Worm (Caenorhabditis elegans) whole organism, L4 larva: ENCODE data around the gene C10A4.3.
"Not testable (repeated sequence)": the region's sequence is repeated elsewhere in the genome, so short reads cannot be mapped to it uniquely, and the experiment has no call there.

ENCODE experiments used
- F10B5.3 ChIP-seq: sonication (generic microtip); optimal IDR thresholded peaks from 2 replicates; lab custom pipeline; 2016; ENCODE audit warnings: mild to moderate bottlenecking, missing genetic modification characterization, missing compliant biosample characterization
- F26F4.8 ChIP-seq: fragments of 200-800 bp; sonication (Bioruptor generic); conservative IDR thresholded peaks from 2 replicates; pipeline ENCODE4 v1.3.6; 2022; ENCODE audit warnings: missing genetic modification characterization, missing compliant biosample characterization
- F44E2.7 ChIP-seq: fragments of 200-800 bp; sonication (Bioruptor generic); IDR thresholded peaks from 2 replicates; pipeline ENCODE4 v2.1.2; 2022; ENCODE audit warnings: missing genetic modification characterization, missing compliant biosample characterization
- F49E8.2 ChIP-seq: sonication (generic microtip); optimal IDR thresholded peaks from 2 replicates; lab custom pipeline; 2016; ENCODE audit warnings: missing compliant biosample characterization, mild to moderate bottlenecking, missing genetic modification characterization, borderline replicate concordance
- R02D3.7 ChIP-seq: fragments of 150-350 bp; sonication (generic microtip); optimal IDR thresholded peaks from 3 replicates; lab custom pipeline; 2014; ENCODE audit warnings: missing biosample characterization, missing genetic modification characterization
- T26A8.4 ChIP-seq: fragments of 200-800 bp; sonication (Bioruptor generic); IDR thresholded peaks from 2 replicates; pipeline ENCODE4 v1.3.6; 2022; ENCODE audit warnings: missing genetic modification characterization, missing compliant biosample characterization
- Y48G9A.11 ChIP-seq: fragments of 200-800 bp; sonication (Bioruptor generic); IDR thresholded peaks from 2 replicates; pipeline ENCODE4 v1.3.6; 2022; ENCODE audit warnings: missing genetic modification reagents, missing genetic modification characterization, missing compliant biosample characterization
- ZK337.2 ChIP-seq: fragments of 200-800 bp; sonication (Bioruptor generic); IDR thresholded peaks from 2 replicates; pipeline ENCODE4 v1.3.6; 2022; ENCODE audit warnings: missing genetic modification reagents, missing genetic modification characterization, missing compliant biosample characterization
- ZK546.5 ChIP-seq, 2 experiments: sonication (generic microtip); optimal IDR thresholded peaks; 2 replicates each; lab custom pipeline; 2017; ENCODE audit warnings: missing biosample characterization in 2 of 2, missing genetic modification characterization in 2 of 2
- aha-1 ChIP-seq: fragments of 150-350 bp; peaks from one replicate; lab custom pipeline; 2014; ENCODE audit warnings: missing biosample characterization, missing genetic modification characterization
- arid-1 ChIP-seq: fragments of 200-800 bp; sonication (Bioruptor generic); conservative IDR thresholded peaks from 2 replicates; pipeline ENCODE4 v1.3.6; 2022; ENCODE audit warnings: missing genetic modification reagents, missing genetic modification characterization, missing compliant biosample characterization
- ceh-20 ChIP-seq: fragments of 200-800 bp; sonication (Bioruptor generic); IDR thresholded peaks from 2 replicates; pipeline ENCODE4 v1.3.6; 2022; ENCODE audit warnings: missing genetic modification reagents, missing genetic modification characterization, missing compliant biosample characterization
- ceh-28 ChIP-seq: fragments of 150-350 bp; optimal IDR thresholded peaks from 2 replicates; lab custom pipeline; 2014; ENCODE audit warnings: missing biosample characterization, missing genetic modification reagents, missing genetic modification characterization
- ceh-32 ChIP-seq: sonication (generic microtip); optimal IDR thresholded peaks from 2 replicates; lab custom pipeline; 2016; ENCODE audit warnings: mild to moderate bottlenecking, missing genetic modification characterization, missing compliant biosample characterization; ENCODE audit not compliant: poor library complexity
- cey-2 ChIP-seq: sonication (generic microtip); optimal IDR thresholded peaks from 3 replicates; lab custom pipeline; 2017; ENCODE audit warnings: missing genetic modification characterization, mild to moderate bottlenecking, missing compliant biosample characterization, antibody characterized with exemption, borderline replicate concordance; ENCODE audit not compliant: insufficient read depth
- ctbp-1 ChIP-seq: fragments of 200-800 bp; sonication (Bioruptor generic); IDR thresholded peaks from 2 replicates; pipeline ENCODE4 v1.3.6; 2022; ENCODE audit warnings: missing genetic modification reagents, missing genetic modification characterization, missing compliant biosample characterization
- daf-8 ChIP-seq: fragments of 200-800 bp; sonication (Bioruptor generic); IDR thresholded peaks from 2 replicates; pipeline ENCODE4 v1.3.6; 2022; ENCODE audit warnings: missing genetic modification characterization, missing compliant biosample characterization
- duxl-1 ChIP-seq: sonication (generic microtip); optimal IDR thresholded peaks from 2 replicates; lab custom pipeline; 2016; ENCODE audit warnings: mild to moderate bottlenecking, missing genetic modification characterization, moderate library complexity, missing compliant biosample characterization; ENCODE audit not compliant: poor library complexity
- dve-1 ChIP-seq: sonication (generic microtip); optimal IDR thresholded peaks from 2 replicates; lab custom pipeline; 2017; ENCODE audit warnings: antibody characterized with exemption, mild to moderate bottlenecking, missing genetic modification characterization, missing compliant biosample characterization; ENCODE audit not compliant: insufficient read depth
- hmg-1.1 ChIP-seq: fragments of 200-800 bp; sonication (Bioruptor generic); IDR thresholded peaks from 2 replicates; pipeline ENCODE4 v1.3.6; 2022; ENCODE audit warnings: missing genetic modification reagents, missing genetic modification characterization, missing compliant biosample characterization
- madf-5 ChIP-seq, 2 experiments: fragments of 200-800 bp; sonication (Bioruptor generic); IDR thresholded peaks; 2 replicates each; pipeline ENCODE4 v1.3.6; 2022; ENCODE audit warnings: missing compliant biosample characterization in 2 of 2, missing genetic modification characterization in 2 of 2
- mdt-29 ChIP-seq: fragments of 200-800 bp; sonication (Bioruptor generic); IDR thresholded peaks from 2 replicates; pipeline ENCODE4 v1.3.6; 2022; ENCODE audit warnings: missing genetic modification reagents, missing genetic modification characterization, missing compliant biosample characterization
- mep-1 ChIP-seq: fragments of 150-350 bp; sonication (generic microtip); optimal IDR thresholded peaks from 3 replicates; lab custom pipeline; 2014; ENCODE audit warnings: missing biosample characterization, missing genetic modification characterization
- nhr-10 ChIP-seq: fragments of 150-350 bp; optimal IDR thresholded peaks from 2 replicates; lab custom pipeline; 2014; ENCODE audit warnings: missing biosample characterization, missing genetic modification characterization
- nhr-11 ChIP-seq: fragments of 150-350 bp; optimal IDR thresholded peaks from 2 replicates; lab custom pipeline; 2014; ENCODE audit warnings: missing biosample characterization, missing genetic modification characterization
- nhr-111 ChIP-seq: fragments of 200-800 bp; sonication (Bioruptor generic); optimal IDR thresholded peaks from 2 replicates; lab custom pipeline; 2018; ENCODE audit warnings: mild to moderate bottlenecking, missing genetic modification characterization, missing compliant biosample characterization
- nhr-237 ChIP-seq: sonication (generic microtip); optimal IDR thresholded peaks from 2 replicates; lab custom pipeline; 2017; ENCODE audit warnings: missing biosample characterization, missing genetic modification characterization
- nhr-41 ChIP-seq: fragments of 200-800 bp; sonication (Bioruptor generic); IDR thresholded peaks from 2 replicates; pipeline ENCODE4 v1.3.6; 2022; ENCODE audit warnings: missing genetic modification reagents, missing genetic modification characterization, missing compliant biosample characterization
- php-3 ChIP-seq: fragments of 200-800 bp; sonication (Bioruptor generic); IDR thresholded peaks from 2 replicates; pipeline ENCODE4 v1.3.6; 2022; ENCODE audit warnings: missing genetic modification reagents, missing genetic modification characterization, missing compliant biosample characterization
- pqm-1 ChIP-seq: sonication (generic microtip); optimal IDR thresholded peaks from 2 replicates; lab custom pipeline; 2017; ENCODE audit warnings: missing biosample characterization, missing genetic modification characterization
- saeg-2 ChIP-seq: fragments of 200-800 bp; sonication (Bioruptor generic); IDR thresholded peaks from 2 replicates; pipeline ENCODE4 v1.3.6; 2022; ENCODE audit warnings: missing genetic modification reagents, missing genetic modification characterization, missing compliant biosample characterization
- sdz-12 ChIP-seq: fragments of 200-800 bp; sonication (Bioruptor generic); optimal IDR thresholded peaks from 2 replicates; lab custom pipeline; 2018; ENCODE audit warnings: mild to moderate bottlenecking, missing genetic modification characterization, missing compliant biosample characterization
- snpc-1.2 ChIP-seq: fragments of 200-800 bp; sonication (Bioruptor generic); IDR thresholded peaks from 2 replicates; pipeline ENCODE4 v1.3.6; 2022; ENCODE audit warnings: missing genetic modification reagents, missing genetic modification characterization, missing compliant biosample characterization
- tag-97 ChIP-seq: fragments of 200-800 bp; sonication (Bioruptor generic); IDR thresholded peaks from 2 replicates; pipeline ENCODE4 v1.3.6; 2022; ENCODE audit warnings: missing genetic modification characterization, missing compliant biosample characterization
- unc-130 ChIP-seq: sonication (generic microtip); optimal IDR thresholded peaks from 2 replicates; lab custom pipeline; 2016; ENCODE audit warnings: missing genetic modification reagents, missing genetic modification characterization, missing compliant biosample characterization
- zfp-2 ChIP-seq: sonication (generic microtip); optimal IDR thresholded peaks from 2 replicates; lab custom pipeline; 2016; ENCODE audit warnings: mild to moderate bottlenecking, missing genetic modification characterization, missing compliant biosample characterization

C10A4.3 gene

DNA sequence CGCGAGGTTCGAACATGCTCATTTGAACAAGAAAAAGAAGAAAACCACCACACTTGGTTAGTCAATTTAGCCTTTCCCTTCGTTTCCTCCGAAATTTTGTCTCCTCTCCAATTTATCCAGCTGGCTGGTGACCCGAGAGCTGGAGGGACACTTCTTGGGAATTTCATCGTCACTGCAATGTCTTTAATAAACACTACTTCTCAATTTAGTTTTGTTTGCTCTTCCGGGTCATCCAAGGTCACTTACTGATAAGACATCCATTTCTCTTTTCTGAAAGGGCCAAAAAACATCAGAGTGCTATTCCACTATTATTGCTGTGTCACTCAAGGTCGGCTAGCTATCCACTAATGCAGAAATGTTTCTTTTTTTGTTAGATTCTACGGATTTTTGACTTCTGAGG is at the start of gene C10A4.3:
TSS of gene C10A4.3 (plus strand) at position 301 of the 400 bp plus-strand sequence.
- no peak for TF ChIP-seq ZK337.2 (GFP tag; lab: Robert Waterston, UW)
- no peak for TF ChIP-seq php-3 (GFP tag; lab: Robert Waterston, UW)
- TF ChIP-seq nhr-41 (GFP tag; lab: Robert Waterston, UW): no peak
- no peak for TF ChIP-seq R02D3.7 (tag; lab: Kevin White, UChicago)
- no peak for TF ChIP-seq F49E8.2 (tag; lab: Kevin White, UChicago)
- TF ChIP-seq duxl-1 (tag; lab: Kevin White, UChicago): no peak
- TF ChIP-seq nhr-237 (tag; lab: Kevin White, UChicago): no peak
- TF ChIP-seq cey-2 (tag; lab: Kevin White, UChicago): no peak
- TF ChIP-seq T26A8.4 (GFP tag; lab: Robert Waterston, UW): no peak
- no peak for TF ChIP-seq madf-5 (GFP tag; IDR thresholded peaks at IDR 0.05; lab: Robert Waterston, UW)
- TF ChIP-seq nhr-11 (tag; lab: Kevin White, UChicago): no peak
- no peak for TF ChIP-seq dve-1 (tag; lab: Kevin White, UChicago)
- no peak for TF ChIP-seq ceh-20
- no peak for TF ChIP-seq pqm-1
- TF ChIP-seq zfp-2 (tag; lab: Kevin White, UChicago): no peak
- no peak for TF ChIP-seq nhr-10 (tag; lab: Kevin White, UChicago)
- no peak for TF ChIP-seq ceh-32 (tag; lab: Kevin White, UChicago)

DNA sequence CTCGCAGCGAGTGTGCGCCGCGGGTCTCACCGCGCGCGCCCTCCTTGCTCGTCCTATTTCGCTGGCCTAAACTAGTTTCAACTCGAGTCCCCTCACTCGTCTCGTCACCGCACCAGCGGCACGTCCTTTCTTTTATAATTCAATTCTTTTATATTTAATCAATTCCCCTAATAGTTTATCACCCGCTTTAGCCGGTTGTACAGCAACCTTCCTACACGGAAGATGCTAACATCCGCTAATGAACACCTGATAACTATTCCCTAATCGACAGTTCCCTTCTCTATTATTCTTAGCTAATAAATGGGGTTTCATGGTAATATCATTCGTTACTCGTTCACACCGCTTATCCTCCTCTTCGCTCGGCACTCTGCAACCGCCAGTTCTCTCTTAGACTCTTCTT is 40.2 kb upstream of the C10A4.3 start, which contains the start of gene C56G3.2:
TSS of gene C56G3.2 (plus strand) at position 301 of the 400 bp plus-strand sequence.
- TF ChIP-seq ctbp-1 (GFP tag; lab: Robert Waterston, UW); saeg-2 (GFP tag; lab: Robert Waterston, UW); F10B5.3: not testable (repeated sequence)

DNA sequence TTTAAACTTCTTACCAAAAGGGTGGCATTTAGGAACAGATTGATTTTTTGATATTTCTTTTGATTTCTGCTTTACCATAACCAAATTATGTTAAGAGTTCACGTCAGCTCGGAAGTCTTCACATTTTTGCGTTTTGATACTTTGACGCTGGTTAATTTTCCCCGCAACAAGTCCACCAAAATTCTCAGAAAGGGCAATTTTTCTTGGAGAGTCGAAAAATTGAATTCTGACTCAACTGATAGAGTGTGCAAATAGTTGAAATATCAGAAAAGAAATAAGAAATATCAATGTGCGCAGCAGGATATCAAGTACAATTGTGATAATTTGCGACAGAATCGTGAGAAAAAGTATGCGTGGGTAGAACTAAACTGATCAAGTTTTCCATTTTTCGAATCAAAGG is 35.7 kb upstream of the C10A4.3 start:
- TF ChIP-seq F44E2.7 (GFP tag; lab: Robert Waterston, UW): no peak
- no peak for TF ChIP-seq mep-1 (tag; lab: Kevin White, UChicago)
- no peak for TF ChIP-seq daf-8 (GFP tag; lab: Robert Waterston, UW)
- no peak for TF ChIP-seq T26A8.4 (GFP tag; lab: Robert Waterston, UW)
- no peak for TF ChIP-seq snpc-1.2 (GFP tag; lab: Robert Waterston, UW)
- no peak for TF ChIP-seq tag-97 (GFP tag; lab: Robert Waterston, UW)
- no peak for TF ChIP-seq nhr-11 (tag; lab: Kevin White, UChicago)
- no peak for TF ChIP-seq ceh-28 (tag; lab: Kevin White, UChicago)
- no peak for TF ChIP-seq sdz-12 (GFP tag; lab: Kevin White, UChicago)
- TF ChIP-seq aha-1: no peak
- no peak for TF ChIP-seq Y48G9A.11 (GFP tag; lab: Robert Waterston, UW)
- no peak for TF ChIP-seq hmg-1.1 (GFP tag; lab: Robert Waterston, UW)
- TF ChIP-seq, all 104 proteins: peak for 0

DNA sequence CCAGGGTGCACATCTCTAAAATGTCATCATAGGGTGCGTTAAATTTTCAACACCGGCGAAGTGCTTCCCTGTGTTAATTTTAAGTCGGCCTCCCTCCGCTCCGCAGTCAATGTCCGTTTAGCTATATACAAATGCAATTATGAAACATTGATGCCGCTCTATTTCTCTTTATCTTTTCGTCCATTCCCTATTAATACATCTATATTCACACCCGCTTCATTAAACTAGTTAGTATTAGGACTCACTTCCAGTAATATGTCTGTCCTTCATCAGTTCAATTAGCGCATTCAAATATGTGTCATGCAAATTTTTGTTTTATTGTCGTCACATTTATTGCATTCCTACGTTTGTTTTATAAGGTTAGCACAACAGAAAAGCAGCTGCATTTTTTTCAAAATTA is 33.5 kb upstream of the C10A4.3 start:
- no peak for TF ChIP-seq arid-1
- TF ChIP-seq saeg-2 (GFP tag; lab: Robert Waterston, UW): no peak
- TF ChIP-seq F26F4.8 (GFP tag; lab: Robert Waterston, UW): no peak
- TF ChIP-seq unc-130 (GFP tag; lab: Kevin White, UChicago): no peak
- TF ChIP-seq ZK546.5 (tag; optimal IDR thresholded peaks at IDR 0.05; lab: Kevin White, UChicago): no peak
- TF ChIP-seq nhr-111 (GFP tag; lab: Kevin White, UChicago): no peak
- no peak for TF ChIP-seq mdt-29 (GFP tag; lab: Robert Waterston, UW)
